Worm (Caenorhabditis elegans) whole organism, late embryonic: ENCODE measurements around the gene clec-175.

ENCODE experiments used
- C38D4.7 ChIP-seq: fragments of 200-800 bp; sonication (Bioruptor generic); optimal IDR thresholded peaks from 2 replicates; lab custom pipeline; 2018; ENCODE audit warnings: mild to moderate bottlenecking, missing genetic modification characterization, moderate library complexity, missing compliant biosample characterization
- ama-1 ChIP-seq: fragments of 150-350 bp; optimal IDR thresholded peaks from 2 replicates; lab custom pipeline; 2014
- ceh-2 ChIP-seq: sonication (generic microtip); optimal IDR thresholded peaks from 2 replicates; lab custom pipeline; 2016; ENCODE audit warnings: missing genotype, missing genetic modification characterization, missing compliant biosample characterization
- gmeb-2 ChIP-seq: sonication (generic microtip); optimal IDR thresholded peaks from 2 replicates; lab custom pipeline; 2016; ENCODE audit warnings: missing genetic modification characterization, inconsistent platforms, missing compliant biosample characterization
- hlh-13 ChIP-seq: fragments of 200-800 bp; sonication (Bioruptor generic); optimal IDR thresholded peaks from 2 replicates; lab custom pipeline; 2018; ENCODE audit warnings: mild to moderate bottlenecking, missing genetic modification characterization, missing compliant biosample characterization
- pha-4 ChIP-seq: fragments of 150-350 bp; optimal IDR thresholded peaks from 2 replicates; lab custom pipeline; 2018; ENCODE audit warnings: missing biosample characterization, missing genetic modification reagents, missing genetic modification characterization
- pqm-1 ChIP-seq: sonication (generic microtip); optimal IDR thresholded peaks from 2 replicates; lab custom pipeline; 2016; ENCODE audit warnings: missing genetic modification characterization, missing compliant biosample characterization
- ref-2 ChIP-seq: sonication (generic microtip); optimal IDR thresholded peaks from 2 replicates; lab custom pipeline; 2016; ENCODE audit warnings: missing genetic modification characterization, missing compliant biosample characterization

ce11 chrIV:4406054-4406539 is 16.0 kb upstream of the clec-175 start:
- no peak for TF ChIP-seq pqm-1 (tag; lab: Kevin White, UChicago)
- TF ChIP-seq gmeb-2 = no peak
- peak; percentile 62 for TF ChIP-seq ref-2 (tag; lab: Kevin White, UChicago)
- no peak for TF ChIP-seq ama-1
- peak; percentile 44 for TF ChIP-seq ceh-2 (tag; lab: Kevin White, UChicago)
- no peak for TF ChIP-seq pha-4 (tag; lab: Kevin White, UChicago)
- TF ChIP-seq C38D4.7 (GFP tag; lab: Kevin White, UChicago) = no peak
- TF ChIP-seq hlh-13 (GFP tag; lab: Kevin White, UChicago) = no peak
